Worm (Caenorhabditis elegans) whole organism, mixed stage, embryonic: ENCODE results near the gene srm-3.
A peak's percentile ranks its signal among the peaks of the same experiment; 100 is the strongest.

Experiments used
- M03D4.4 ChIP-seq: sonication (generic microtip); optimal IDR thresholded peaks from 2 replicates; lab custom pipeline; 2017; ENCODE audit warnings: mild to moderate bottlenecking, missing genetic modification characterization, missing compliant biosample characterization
- bed-3 ChIP-seq: fragments of 200-800 bp; sonication (Bioruptor generic); optimal IDR thresholded peaks from 3 replicates; lab custom pipeline; 2018; ENCODE audit warnings: mild to moderate bottlenecking, missing genetic modification characterization, moderate library complexity, missing compliant biosample characterization
- blmp-1 ChIP-seq: fragments of 150-350 bp; optimal IDR thresholded peaks from 2 replicates; lab custom pipeline; 2014; ENCODE audit warnings: missing biosample characterization, missing genetic modification characterization
- ceh-39 ChIP-seq: fragments of 150-350 bp; optimal IDR thresholded peaks from 2 replicates; lab custom pipeline; 2014; ENCODE audit warnings: missing biosample characterization, missing genetic modification characterization
- ceh-43 ChIP-seq: fragments of 200-800 bp; sonication (Bioruptor generic); optimal IDR thresholded peaks from 2 replicates; lab custom pipeline; 2018; ENCODE audit warnings: mild to moderate bottlenecking, missing genetic modification characterization, moderate library complexity, missing compliant biosample characterization
- ceh-83 ChIP-seq: fragments of 200-800 bp; sonication (Bioruptor generic); optimal IDR thresholded peaks from 2 replicates; lab custom pipeline; 2018; ENCODE audit warnings: mild to moderate bottlenecking, missing genetic modification characterization, missing compliant biosample characterization
- ces-1 ChIP-seq: fragments of 150-350 bp; optimal IDR thresholded peaks from 2 replicates; lab custom pipeline; 2014; ENCODE audit warnings: missing biosample characterization, missing genetic modification reagents, missing genetic modification characterization
- cnd-1 ChIP-seq: fragments of 200-800 bp; sonication (Bioruptor generic); optimal IDR thresholded peaks from 2 replicates; lab custom pipeline; 2018; ENCODE audit warnings: mild to moderate bottlenecking, missing genetic modification characterization, missing compliant biosample characterization
- drap-1 ChIP-seq: fragments of 200-800 bp; sonication (Bioruptor generic); optimal IDR thresholded peaks from 3 replicates; lab custom pipeline; 2018; ENCODE audit warnings: mild to moderate bottlenecking, missing genetic modification characterization, missing compliant biosample characterization
- elt-1 ChIP-seq: sonication (generic microtip); optimal IDR thresholded peaks from 2 replicates; lab custom pipeline; 2017; ENCODE audit warnings: missing genetic modification characterization, mild to moderate bottlenecking, missing compliant biosample characterization, antibody characterized with exemption, moderate library complexity, borderline replicate concordance; ENCODE audit not compliant: insufficient read depth
- flh-1 ChIP-seq: fragments of 200-800 bp; sonication (Bioruptor generic); optimal IDR thresholded peaks from 2 replicates; lab custom pipeline; 2018; ENCODE audit warnings: mild to moderate bottlenecking, missing genetic modification characterization, moderate library complexity, missing compliant biosample characterization
- ham-2 ChIP-seq: fragments of 200-800 bp; sonication (Bioruptor generic); optimal IDR thresholded peaks from 2 replicates; lab custom pipeline; 2018; ENCODE audit warnings: mild to moderate bottlenecking, missing genetic modification characterization, missing compliant biosample characterization
- hlh-1 ChIP-seq: fragments of 150-350 bp; optimal IDR thresholded peaks from 2 replicates; lab custom pipeline; 2014; ENCODE audit warnings: missing biosample characterization, missing genetic modification reagents, missing genetic modification characterization
- lin-13 ChIP-seq: fragments of 150-350 bp; optimal IDR thresholded peaks from 2 replicates; lab custom pipeline; 2014; ENCODE audit warnings: missing biosample characterization, missing genetic modification characterization
- lsy-2 ChIP-seq: fragments of 150-350 bp; optimal IDR thresholded peaks from 2 replicates; lab custom pipeline; 2014; ENCODE audit warnings: missing biosample characterization, missing genetic modification characterization
- mep-1 ChIP-seq: fragments of 150-350 bp; optimal IDR thresholded peaks from 2 replicates; lab custom pipeline; 2017; ENCODE audit warnings: missing biosample characterization, missing genetic modification reagents, missing genetic modification characterization, inconsistent platforms
- mls-2 ChIP-seq: sonication (generic microtip); optimal IDR thresholded peaks from 2 replicates; lab custom pipeline; 2016; ENCODE audit warnings: mild to moderate bottlenecking, missing genetic modification characterization, moderate library complexity, missing compliant biosample characterization
- nhr-237 ChIP-seq: fragments of 150-350 bp; optimal IDR thresholded peaks from 2 replicates; lab custom pipeline; 2014; ENCODE audit warnings: missing biosample characterization, missing genetic modification characterization
- nhr-28 ChIP-seq: fragments of 150-350 bp; optimal IDR thresholded peaks from 2 replicates; lab custom pipeline; 2014; ENCODE audit warnings: missing biosample characterization, missing genetic modification characterization
- sem-2 ChIP-seq: fragments of 200-800 bp; sonication (Bioruptor generic); optimal IDR thresholded peaks from 2 replicates; lab custom pipeline; 2018; ENCODE audit warnings: mild to moderate bottlenecking, missing genetic modification characterization, missing compliant biosample characterization
- snpc-4 ChIP-seq: fragments of 150-350 bp; optimal IDR thresholded peaks from 2 replicates; lab custom pipeline; 2014; ENCODE audit warnings: missing biosample characterization, missing genetic modification characterization
- sptf-1 ChIP-seq: sonication (generic microtip); optimal IDR thresholded peaks from 2 replicates; lab custom pipeline; 2017; ENCODE audit warnings: mild to moderate bottlenecking, missing genetic modification characterization, moderate library complexity, missing compliant biosample characterization
- tbx-8 ChIP-seq: fragments of 200-800 bp; sonication (Bioruptor generic); optimal IDR thresholded peaks from 2 replicates; lab custom pipeline; 2018; ENCODE audit warnings: mild to moderate bottlenecking, missing genetic modification characterization, moderate library complexity, missing compliant biosample characterization
- unc-120 ChIP-seq: sonication (generic microtip); optimal IDR thresholded peaks from 2 replicates; lab custom pipeline; 2017; ENCODE audit warnings: missing genetic modification characterization, missing compliant biosample characterization; ENCODE audit not compliant: poor library complexity, severe bottlenecking
- unc-39 ChIP-seq: fragments of 150-350 bp; optimal IDR thresholded peaks from 2 replicates; lab custom pipeline; 2014; ENCODE audit warnings: missing biosample characterization, missing genetic modification characterization
- unc-62 ChIP-seq: fragments of 150-350 bp; optimal IDR thresholded peaks from 2 replicates; lab custom pipeline; 2014; ENCODE audit warnings: missing biosample characterization, missing genetic modification reagents, missing genetic modification characterization
- zip-8 ChIP-seq: fragments of 150-350 bp; optimal IDR thresholded peaks from 2 replicates; lab custom pipeline; 2014; ENCODE audit warnings: missing biosample characterization, missing genetic modification characterization
- ztf-11 ChIP-seq: fragments of 150-350 bp; optimal IDR thresholded peaks from 2 replicates; lab custom pipeline; 2014; ENCODE audit warnings: missing biosample characterization, missing genetic modification characterization

The srm-3 gene

ce11 chrIV:9632966-9633494 lies 15.8 kb upstream of the srm-3 start:
- TF ChIP-seq nhr-237: no peak
- no peak for TF ChIP-seq drap-1
- no peak for TF ChIP-seq nhr-28 (tag; lab: Kevin White, UChicago)
- TF ChIP-seq ztf-11 (tag; lab: Kevin White, UChicago): no peak
- TF ChIP-seq unc-120 (tag; lab: Kevin White, UChicago): no peak
- TF ChIP-seq tbx-8 (GFP tag; lab: Kevin White, UChicago): no peak
- TF ChIP-seq mep-1: no peak
- TF ChIP-seq mls-2 (tag; lab: Kevin White, UChicago): no peak
- no peak for TF ChIP-seq ceh-83 (GFP tag; lab: Kevin White, UChicago)

- TF ChIP-seq nhr-28 (tag; lab: Kevin White, UChicago) (no peak), mls-2 (tag; lab: Kevin White, UChicago) (no peak), sem-2 (GFP tag; lab: Kevin White, UChicago) (no peak), nhr-237 (no peak), lin-13 (tag; lab: Kevin White, UChicago) (no peak), lsy-2 (tag; lab: Kevin White, UChicago) (no peak), ceh-83 (GFP tag; lab: Kevin White, UChicago) (no peak), hlh-1 (tag; lab: Kevin White, UChicago) (no peak), ceh-43 (GFP tag; lab: Kevin White, UChicago) (no peak), unc-39 (tag; lab: Kevin White, UChicago) (no peak), bed-3 (GFP tag; lab: Kevin White, UChicago) (no peak), sptf-1 (tag; lab: Kevin White, UChicago) (no peak), ceh-39 (tag; lab: Kevin White, UChicago) (no peak), cnd-1 (no peak), drap-1 (no peak), unc-120 (tag; lab: Kevin White, UChicago) (no peak)
These were observed 14.9 kb upstream of the srm-3 start for ce11 chrIV:9633889-9634288.

ce11 chrIV:9634848-9635247 lies 13.9 kb upstream of the srm-3 start, which contains the start of gene mca-1:
TSS of gene mca-1 (minus strand) at chrIV:9634948.
- TF ChIP-seq ham-2 (GFP tag; lab: Kevin White, UChicago): no peak
- no peak for TF ChIP-seq ceh-83 (GFP tag; lab: Kevin White, UChicago)

ce11 chrIV:9641925-9642324 lies 6.9 kb upstream of the srm-3 start, which contains the start of gene del-2:
TSS of gene del-2 (minus strand) at chrIV:9642025.
- TF ChIP-seq flh-1 (GFP tag; lab: Kevin White, UChicago): no peak
- no peak for TF ChIP-seq ztf-11 (tag; lab: Kevin White, UChicago)
- no peak for TF ChIP-seq mls-2 (tag; lab: Kevin White, UChicago)
- peak; percentile 26 for TF ChIP-seq ham-2 (GFP tag; lab: Kevin White, UChicago)
- no peak for TF ChIP-seq ceh-83 (GFP tag; lab: Kevin White, UChicago)
- TF ChIP-seq mep-1: no peak
- TF ChIP-seq ceh-43 (GFP tag; lab: Kevin White, UChicago): no peak
- TF ChIP-seq sptf-1 (tag; lab: Kevin White, UChicago): no peak
- peak; percentile 26 for TF ChIP-seq ces-1 (GFP tag; lab: Kevin White, UChicago)
- TF ChIP-seq M03D4.4 (tag; lab: Kevin White, UChicago): no peak
- no peak for TF ChIP-seq blmp-1 (tag; lab: Kevin White, UChicago)
- TF ChIP-seq unc-62: no peak
- TF ChIP-seq nhr-28 (tag; lab: Kevin White, UChicago): no peak

ce11 chrIV:9643188-9643587 lies 5.6 kb upstream of the srm-3 start, which contains the start of gene degl-2:
TSS of gene degl-2 (plus strand) at chrIV:9643488.
- TF ChIP-seq blmp-1 (tag; lab: Kevin White, UChicago) (no peak), elt-1 (tag; lab: Kevin White, UChicago) (no peak), mls-2 (tag; lab: Kevin White, UChicago) (no peak), cnd-1 (no peak), tbx-8 (GFP tag; lab: Kevin White, UChicago) (no peak), zip-8 (tag; lab: Kevin White, UChicago) (no peak), snpc-4 (tag; lab: Kevin White, UChicago) (no peak), bed-3 (GFP tag; lab: Kevin White, UChicago) (no peak), M03D4.4 (tag; lab: Kevin White, UChicago) (no peak), ceh-43 (GFP tag; lab: Kevin White, UChicago) (no peak), nhr-237 (no peak), unc-39 (tag; lab: Kevin White, UChicago) (no peak)
